Fruit fly (Drosophila melanogaster): ENCODE results near the gene CG6333.
A peak's percentile ranks its signal among the peaks of the same experiment; 100 is the strongest.

The CG6333 gene

dm6 chr3L:17465804-17466203, 20.2 kb downstream of the CG6333 start, which contains the start of gene QIL1 (continued):
- TF ChIP-seq salm (tag; optimal IDR thresholded peaks at IDR 0.05) = no peak
- TF ChIP-seq CG7786 (GFP tag; optimal IDR thresholded peaks at IDR 0.05) = no peak
- TF ChIP-seq row (GFP tag; IDR thresholded peaks at IDR 0.05) = 0 out of 3 replicates have a peak, but pooled peaks have one; percentile 10
- no peak for TF ChIP-seq ab (GFP tag; optimal IDR thresholded peaks at IDR 0.05)
- no peak for TF ChIP-seq CG4328 (GFP tag; optimal IDR thresholded peaks at IDR 0.05)
- no peak for TF ChIP-seq CG10431 (GFP tag; optimal IDR thresholded peaks at IDR 0.05)
- TF ChIP-seq fd96Cb (tag; optimal IDR thresholded peaks at IDR 0.05) = no peak
- TF ChIP-seq CG3281 (GFP tag; optimal IDR thresholded peaks at IDR 0.05) = no peak
- no peak for TF ChIP-seq CG34422 (GFP tag; IDR thresholded peaks at IDR 0.05)
- TF ChIP-seq Sry-β (GFP tag; optimal IDR thresholded peaks at IDR 0.05) = no peak
- no peak for TF ChIP-seq Dip2 (GFP tag; IDR thresholded peaks at IDR 0.05)
- TF ChIP-seq jing (GFP tag; optimal IDR thresholded peaks at IDR 0.05) = no peak
- no peak for TF ChIP-seq Gsc (GFP tag; IDR thresholded peaks at IDR 0.05)
- no peak for TF ChIP-seq Blimp-1 (GFP tag; optimal IDR thresholded peaks at IDR 0.05)
- no peak for TF ChIP-seq ranshi (GFP tag; IDR thresholded peaks at IDR 0.05)
- no peak for TF ChIP-seq tup (GFP tag; optimal IDR thresholded peaks at IDR 0.05)
- peak; percentile 27 for TF ChIP-seq CG12391 (tag; optimal IDR thresholded peaks at IDR 0.05)
- TF ChIP-seq CG4282 (GFP tag; optimal IDR thresholded peaks at IDR 0.05) = no peak
- no peak for TF ChIP-seq chm (GFP tag; IDR thresholded peaks at IDR 0.05)
- TF ChIP-seq Dbx (GFP tag; IDR thresholded peaks at IDR 0.05) = no peak
- TF ChIP-seq bowl (GFP tag; IDR thresholded peaks at IDR 0.05) = no peak
- TF ChIP-seq ATbp (GFP tag; optimal IDR thresholded peaks at IDR 0.05) = no peak
- no peak for TF ChIP-seq CG6654 (GFP tag; optimal IDR thresholded peaks at IDR 0.05)
- no peak for TF ChIP-seq pum (GFP tag; optimal IDR thresholded peaks at IDR 0.05)
- TF ChIP-seq CG30020 (tag; optimal IDR thresholded peaks at IDR 0.05) = peak; percentile 64
- no peak for TF ChIP-seq dmrt11E (tag; optimal IDR thresholded peaks at IDR 0.05)
- no peak for TF ChIP-seq gcm2 (GFP tag; optimal IDR thresholded peaks at IDR 0.05)
- peak; percentile 44 for TF ChIP-seq CG8290 (GFP tag; optimal IDR thresholded peaks at IDR 0.05)
- TF ChIP-seq CG8290 (tag; optimal IDR thresholded peaks at IDR 0.05) = peak in 1 of 2 experiments; percentile 33
- TF ChIP-seq H2.0 (GFP tag; IDR thresholded peaks at IDR 0.05) = no peak
- no peak for TF ChIP-seq CG1529 (GFP tag; optimal IDR thresholded peaks at IDR 0.05)
- TF ChIP-seq CG11093 (GFP tag; IDR thresholded peaks at IDR 0.05) = no peak
- no peak for TF ChIP-seq pfk (GFP tag; optimal IDR thresholded peaks at IDR 0.05)
- no peak for TF ChIP-seq Oaz (GFP tag; IDR thresholded peaks at IDR 0.05)
- no peak for TF ChIP-seq CG13894 (tag; optimal IDR thresholded peaks at IDR 0.05)
- TF ChIP-seq CG15479 (GFP tag; optimal IDR thresholded peaks at IDR 0.05) = no peak
- TF ChIP-seq Hr78 (GFP tag; optimal IDR thresholded peaks at IDR 0.05) = no peak
- TF ChIP-seq en (GFP tag; optimal IDR thresholded peaks at IDR 0.05) = no peak
- TF ChIP-seq CG8944 (GFP tag; optimal IDR thresholded peaks at IDR 0.05) = no peak
- no peak for TF ChIP-seq CG31224 (GFP tag; IDR thresholded peaks at IDR 0.05)
- peak; percentile 44; the same call in 1 of the 3 replicates for TF ChIP-seq knrl (GFP tag; IDR thresholded peaks at IDR 0.05; ENCODE audit: partially characterized antibody)
- peak; percentile 8 for TF ChIP-seq D19A (tag; optimal IDR thresholded peaks at IDR 0.05)
- no peak for TF ChIP-seq shn (GFP tag; optimal IDR thresholded peaks at IDR 0.05)
- TF ChIP-seq Rx (GFP tag; IDR thresholded peaks at IDR 0.05) = no peak
- TF ChIP-seq CG11723 (GFP tag; optimal IDR thresholded peaks at IDR 0.05) = no peak
- no peak for TF ChIP-seq CG12071 (GFP tag; optimal IDR thresholded peaks at IDR 0.05)
- peak; percentile 90 for TF ChIP-seq CG4617 (GFP tag; optimal IDR thresholded peaks at IDR 0.05; ENCODE audit: borderline replicate concordance)
- TF ChIP-seq CG12219 (GFP tag; optimal IDR thresholded peaks at IDR 0.05) = no peak
- TF ChIP-seq CG15073 (GFP tag; optimal IDR thresholded peaks at IDR 0.05) = no peak
- TF ChIP-seq CG10209 (GFP tag; optimal IDR thresholded peaks at IDR 0.05) = no peak
- TF ChIP-seq Hsf (GFP tag; optimal IDR thresholded peaks at IDR 0.05) = no peak
- TF ChIP-seq sna (GFP tag; IDR thresholded peaks at IDR 0.05; ENCODE audit: partially characterized antibody) = no peak

Data from whole organism, embryonic.